Worm (Caenorhabditis elegans) whole organism, L3 larva: ENCODE results near the gene F19G12.9.

Experiments
- R02D3.7 ChIP-seq: fragments of 150-350 bp; optimal IDR thresholded peaks from 2 replicates; lab custom pipeline; 2014; ENCODE audit warnings: missing biosample characterization, missing genetic modification characterization
- ZK546.5 ChIP-seq: sonication (generic microtip); optimal IDR thresholded peaks from 2 replicates; lab custom pipeline; 2017; ENCODE audit warnings: missing biosample characterization, missing genetic modification characterization
- aly-2 ChIP-seq: fragments of 150-350 bp; optimal IDR thresholded peaks from 2 replicates; lab custom pipeline; 2014; ENCODE audit warnings: missing biosample characterization, missing genetic modification characterization
- ama-1 ChIP-seq: fragments of 150-350 bp; optimal IDR thresholded peaks from 2 replicates; lab custom pipeline; 2018
- ceh-16 ChIP-seq: sonication (generic microtip); optimal IDR thresholded peaks from 2 replicates; lab custom pipeline; 2017; ENCODE audit warnings: missing biosample characterization, missing genetic modification characterization
- ceh-28 ChIP-seq: fragments of 150-350 bp; optimal IDR thresholded peaks from 2 replicates; lab custom pipeline; 2014; ENCODE audit warnings: missing biosample characterization, missing genetic modification reagents, missing genetic modification characterization
- ceh-82 ChIP-seq: fragments of 150-350 bp; optimal IDR thresholded peaks from 2 replicates; lab custom pipeline; 2014; ENCODE audit warnings: missing biosample characterization, missing genetic modification characterization
- ceh-9 ChIP-seq: sonication (generic microtip); optimal IDR thresholded peaks from 2 replicates; lab custom pipeline; 2018; ENCODE audit warnings: missing biosample characterization, missing genetic modification characterization
- daf-12 ChIP-seq: fragments of 150-350 bp; optimal IDR thresholded peaks from 2 replicates; lab custom pipeline; 2014; ENCODE audit warnings: missing biosample characterization, missing genetic modification reagents, missing genetic modification characterization
- egl-27 ChIP-seq: sonication (generic microtip); optimal IDR thresholded peaks from 4 replicates; lab custom pipeline; 2017; ENCODE audit warnings: missing biosample characterization, missing genetic modification reagents, missing genetic modification characterization
- egl-5 ChIP-seq: fragments of 150-350 bp; optimal IDR thresholded peaks from 2 replicates; lab custom pipeline; 2017; ENCODE audit warnings: missing biosample characterization, missing genetic modification reagents, missing genetic modification characterization, inconsistent platforms
- elt-1 ChIP-seq: fragments of 150-350 bp; optimal IDR thresholded peaks from 2 replicates; lab custom pipeline; 2014; ENCODE audit warnings: missing biosample characterization, missing genetic modification characterization
- elt-2 ChIP-seq: sonication (generic microtip); optimal IDR thresholded peaks from 2 replicates; lab custom pipeline; 2016; ENCODE audit warnings: missing genetic modification reagents, mild to moderate bottlenecking, missing genetic modification characterization, missing compliant biosample characterization
- elt-3 ChIP-seq, 3 experiments: fragments of 150-350 bp in 1 of 3; sonication (generic microtip) in 2 of 3; optimal IDR thresholded peaks; 2 replicates in 2 of 3; 4 replicates in 1 of 3; lab custom pipeline; 2014 to 2017; ENCODE audit warnings: missing biosample characterization in 3 of 3, missing genetic modification characterization in 3 of 3
- eor-1 ChIP-seq, 2 experiments: fragments of 150-350 bp; optimal IDR thresholded peaks; 2 replicates each; lab custom pipeline; 2014 to 2018; ENCODE audit warnings: missing biosample characterization in 2 of 2, missing genetic modification characterization in 2 of 2
- fkh-10 ChIP-seq: sonication (generic microtip); optimal IDR thresholded peaks from 2 replicates; lab custom pipeline; 2017; ENCODE audit warnings: missing biosample characterization, missing genetic modification reagents, missing genetic modification characterization
- fkh-2 ChIP-seq: fragments of 150-350 bp; optimal IDR thresholded peaks from 2 replicates; lab custom pipeline; 2014; ENCODE audit warnings: missing biosample characterization, missing genetic modification reagents, missing genetic modification characterization
- fos-1 ChIP-seq: fragments of 150-350 bp; optimal IDR thresholded peaks from 2 replicates; lab custom pipeline; 2014; ENCODE audit warnings: missing biosample characterization, missing genetic modification characterization
- hmg-11 ChIP-seq: sonication (generic microtip); optimal IDR thresholded peaks from 2 replicates; lab custom pipeline; 2016; ENCODE audit warnings: missing genetic modification characterization, missing compliant biosample characterization
- jun-1 ChIP-seq: fragments of 150-350 bp; optimal IDR thresholded peaks from 2 replicates; lab custom pipeline; 2014; ENCODE audit warnings: missing biosample characterization, missing genetic modification reagents, missing genetic modification characterization
- lin-15B ChIP-seq: fragments of 150-350 bp; optimal IDR thresholded peaks from 2 replicates; lab custom pipeline; 2014; ENCODE audit warnings: missing biosample characterization, missing genetic modification characterization
- lin-39 ChIP-seq: fragments of 150-350 bp; optimal IDR thresholded peaks from 2 replicates; lab custom pipeline; 2018; ENCODE audit warnings: missing biosample characterization, missing genetic modification reagents, missing genetic modification characterization
- lsy-12 ChIP-seq: sonication (generic microtip); optimal IDR thresholded peaks from 2 replicates; lab custom pipeline; 2016; ENCODE audit warnings: mild to moderate bottlenecking, missing genetic modification characterization, missing compliant biosample characterization
- mdl-1 ChIP-seq: fragments of 150-350 bp; optimal IDR thresholded peaks from 2 replicates; lab custom pipeline; 2014; ENCODE audit warnings: missing biosample characterization, missing genetic modification characterization
- mml-1 ChIP-seq: fragments of 150-350 bp; sonication (generic microtip); optimal IDR thresholded peaks from 3 replicates; lab custom pipeline; 2014; ENCODE audit warnings: missing biosample characterization, missing genetic modification characterization
- nfya-1 ChIP-seq: sonication (generic microtip); optimal IDR thresholded peaks from 2 replicates; lab custom pipeline; 2017; ENCODE audit warnings: missing genetic modification characterization, mild to moderate bottlenecking, missing compliant biosample characterization, antibody characterized with exemption, moderate library complexity; ENCODE audit not compliant: insufficient read depth
- nhr-11 ChIP-seq: fragments of 150-350 bp; optimal IDR thresholded peaks from 2 replicates; lab custom pipeline; 2014; ENCODE audit warnings: missing biosample characterization, missing genetic modification characterization
- nhr-12 ChIP-seq: fragments of 150-350 bp; optimal IDR thresholded peaks from 2 replicates; lab custom pipeline; 2014; ENCODE audit warnings: missing biosample characterization, missing genetic modification characterization
- nhr-23 ChIP-seq: fragments of 150-350 bp; optimal IDR thresholded peaks from 2 replicates; lab custom pipeline; 2014; ENCODE audit warnings: missing biosample characterization, missing genetic modification reagents, missing genetic modification characterization
- nhr-237 ChIP-seq: fragments of 150-350 bp; optimal IDR thresholded peaks from 2 replicates; lab custom pipeline; 2014; ENCODE audit warnings: missing biosample characterization, missing genetic modification characterization
- nhr-25 ChIP-seq: sonication (generic microtip); optimal IDR thresholded peaks from 2 replicates; lab custom pipeline; 2017; ENCODE audit warnings: missing biosample characterization, missing genetic modification characterization
- nhr-28 ChIP-seq: fragments of 150-350 bp; optimal IDR thresholded peaks from 2 replicates; lab custom pipeline; 2014; ENCODE audit warnings: missing biosample characterization, missing genetic modification characterization
- nhr-43 ChIP-seq: sonication (generic microtip); optimal IDR thresholded peaks from 2 replicates; lab custom pipeline; 2016; ENCODE audit warnings: mild to moderate bottlenecking, missing genetic modification characterization, missing compliant biosample characterization; ENCODE audit not compliant: poor library complexity, severe bottlenecking
- nhr-67 ChIP-seq: fragments of 150-350 bp; optimal IDR thresholded peaks from 2 replicates; lab custom pipeline; 2014; ENCODE audit warnings: missing biosample characterization, missing genetic modification characterization
- nhr-76 ChIP-seq: fragments of 150-350 bp; sonication (generic microtip); optimal IDR thresholded peaks from 5 replicates; lab custom pipeline; 2014; ENCODE audit warnings: missing biosample characterization, missing genetic modification characterization
- nhr-77 ChIP-seq: fragments of 150-350 bp; optimal IDR thresholded peaks from 2 replicates; lab custom pipeline; 2014; ENCODE audit warnings: missing biosample characterization, missing genetic modification characterization
- pha-4 ChIP-seq: fragments of 150-350 bp; optimal IDR thresholded peaks from 2 replicates; lab custom pipeline; 2014; ENCODE audit warnings: missing biosample characterization, missing genetic modification reagents, missing genetic modification characterization
- pqm-1 ChIP-seq: fragments of 150-350 bp; optimal IDR thresholded peaks from 2 replicates; lab custom pipeline; 2017; ENCODE audit warnings: missing biosample characterization, missing genetic modification characterization, inconsistent platforms
- sea-2 ChIP-seq: fragments of 150-350 bp; sonication (generic microtip); optimal IDR thresholded peaks from 4 replicates; lab custom pipeline; 2014; ENCODE audit warnings: missing biosample characterization, missing genetic modification reagents, missing genetic modification characterization
- skn-1 ChIP-seq: fragments of 150-350 bp; optimal IDR thresholded peaks from 2 replicates; lab custom pipeline; 2014; ENCODE audit warnings: missing biosample characterization, missing genetic modification characterization
- snpc-4 ChIP-seq: fragments of 150-350 bp; optimal IDR thresholded peaks from 2 replicates; lab custom pipeline; 2014; ENCODE audit warnings: missing biosample characterization, missing genetic modification characterization
- tbx-2 ChIP-seq: sonication (generic microtip); optimal IDR thresholded peaks from 2 replicates; lab custom pipeline; 2016; ENCODE audit warnings: mild to moderate bottlenecking, missing genetic modification characterization, missing compliant biosample characterization
- unc-39 ChIP-seq: sonication (generic microtip); optimal IDR thresholded peaks from 4 replicates; lab custom pipeline; 2017; ENCODE audit warnings: missing biosample characterization, missing genetic modification characterization
- unc-62 ChIP-seq: fragments of 150-350 bp; sonication (generic microtip); optimal IDR thresholded peaks from 4 replicates; lab custom pipeline; 2014; ENCODE audit warnings: missing biosample characterization, missing genetic modification reagents, missing genetic modification characterization
- zag-1 ChIP-seq: fragments of 150-350 bp; optimal IDR thresholded peaks from 2 replicates; lab custom pipeline; 2014; ENCODE audit warnings: missing biosample characterization, missing genetic modification characterization
- ztf-11 ChIP-seq: fragments of 150-350 bp; optimal IDR thresholded peaks from 2 replicates; lab custom pipeline; 2014; ENCODE audit warnings: missing biosample characterization, missing genetic modification characterization
- ztf-4 ChIP-seq: fragments of 150-350 bp; optimal IDR thresholded peaks from 2 replicates; lab custom pipeline; 2014; ENCODE audit warnings: missing biosample characterization, missing genetic modification characterization

The F19G12.9 gene

ce11 chrX:1453770-1454169 lies 34.8 kb downstream of the F19G12.9 start, which contains the start of gene cebp-1:
TSS of gene cebp-1 (minus strand) at chrX:1453868.
- TF ChIP-seq fkh-10 (GFP tag; lab: Kevin White, UChicago) = no peak
- peak; percentile 27 for TF ChIP-seq lin-39 (tag; lab: Kevin White, UChicago)
- peak; percentile 16 for TF ChIP-seq nhr-25 (tag; lab: Kevin White, UChicago)
- TF ChIP-seq elt-2 (tag; lab: Kevin White, UChicago) = peak; percentile 79
- TF ChIP-seq pqm-1 (tag; lab: Kevin White, UChicago) = peak; percentile 40
- peak; percentile 56 for TF ChIP-seq pha-4
- no peak for TF ChIP-seq nhr-28 (tag; lab: Kevin White, UChicago)
- TF ChIP-seq, all 47 proteins: peak for 5

ce11 chrX:1454385-1454784 lies 35.4 kb downstream of the F19G12.9 start:
- TF ChIP-seq ZK546.5 (tag; lab: Kevin White, UChicago) = no peak
- peak; percentile 44 for TF ChIP-seq fkh-10 (GFP tag; lab: Kevin White, UChicago)
- TF ChIP-seq mml-1 (tag; lab: Kevin White, UChicago) = no peak
- peak; percentile 57 for TF ChIP-seq R02D3.7 (tag; lab: Kevin White, UChicago)
- TF ChIP-seq fos-1 (tag; lab: Kevin White, UChicago) = peak; percentile 100
- TF ChIP-seq nhr-237 (tag; lab: Kevin White, UChicago) = no peak
- TF ChIP-seq sea-2 = peak; percentile 86
- peak; percentile 25 for TF ChIP-seq nhr-77 (tag; lab: Kevin White, UChicago)
- TF ChIP-seq egl-5 (tag; lab: Kevin White, UChicago) = peak; percentile 17
- peak; percentile 90 for TF ChIP-seq lsy-12
- no peak for TF ChIP-seq aly-2 (tag; lab: Kevin White, UChicago)
- peak; percentile 76 for TF ChIP-seq mdl-1 (tag; lab: Kevin White, UChicago)
- no peak for TF ChIP-seq zag-1 (tag; lab: Kevin White, UChicago)
- TF ChIP-seq elt-1 (tag; lab: Kevin White, UChicago) = peak; percentile 6
- peak; percentile 64 for TF ChIP-seq unc-62 (GFP tag; lab: Kevin White, UChicago)
- TF ChIP-seq nhr-67 (tag; lab: Kevin White, UChicago) = no peak
- no peak for TF ChIP-seq nhr-12 (tag; lab: Kevin White, UChicago)
- TF ChIP-seq ceh-16 = no peak
- TF ChIP-seq hmg-11 (tag; lab: Kevin White, UChicago) = peak; percentile 94
- TF ChIP-seq elt-2 (tag; lab: Kevin White, UChicago) = peak; percentile 83
- TF ChIP-seq pqm-1 (tag; lab: Kevin White, UChicago) = peak; percentile 55
- TF ChIP-seq snpc-4 (tag; lab: Kevin White, UChicago) = peak; percentile 79
- TF ChIP-seq daf-12 (tag; lab: Kevin White, UChicago) = no peak
- TF ChIP-seq nhr-43 (tag; lab: Kevin White, UChicago) = peak; percentile 74
- peak; percentile 93 for TF ChIP-seq nhr-23 (tag; lab: Kevin White, UChicago)
- peak; percentile 82 for TF ChIP-seq ceh-28 (tag; lab: Kevin White, UChicago)
- TF ChIP-seq lin-39 (tag; lab: Kevin White, UChicago) = peak; percentile 93
- peak; percentile 88 for TF ChIP-seq nfya-1 (tag; lab: Kevin White, UChicago)
- TF ChIP-seq skn-1 (tag; lab: Kevin White, UChicago) = peak; percentile 83
- no peak for TF ChIP-seq ztf-11 (tag; lab: Kevin White, UChicago)
- peak; percentile 99 for TF ChIP-seq jun-1 (tag; lab: Kevin White, UChicago)
- peak; percentile 16 for TF ChIP-seq unc-39 (tag; lab: Kevin White, UChicago)
- no peak for TF ChIP-seq nhr-76 (tag; lab: Kevin White, UChicago)
- peak; percentile 98 for TF ChIP-seq nhr-25 (tag; lab: Kevin White, UChicago)
- no peak for TF ChIP-seq ceh-9 (tag; lab: Kevin White, UChicago)
- TF ChIP-seq ceh-82 (tag; lab: Kevin White, UChicago) = peak; percentile 81
- peak; percentile 77 for TF ChIP-seq ama-1 (lab: Kevin White, UChicago)
- peak; percentile 48 for TF ChIP-seq lin-15B (tag; lab: Kevin White, UChicago)
- no peak for TF ChIP-seq nhr-28 (tag; lab: Kevin White, UChicago)
- peak; percentile 90 for TF ChIP-seq egl-27 (tag; lab: Kevin White, UChicago)
- no peak for TF ChIP-seq ztf-4 (tag; lab: Kevin White, UChicago)
- no peak for TF ChIP-seq eor-1 (tag; optimal IDR thresholded peaks at IDR 0.05; lab: Kevin White, UChicago)
- peak in 2 of 3 experiments; percentile 44 to 77 for TF ChIP-seq elt-3 (tag; optimal IDR thresholded peaks at IDR 0.05; lab: Kevin White, UChicago)
- TF ChIP-seq pha-4 = peak; percentile 94
- TF ChIP-seq tbx-2 (tag; lab: Kevin White, UChicago) = peak; percentile 84
- peak; percentile 27 for TF ChIP-seq fkh-2 (tag; lab: Kevin White, UChicago)
- peak; percentile 84 for TF ChIP-seq nhr-11 (tag; lab: Kevin White, UChicago)
